Fruit fly (Drosophila melanogaster): ENCODE data around the gene CG15336.

DNA sequence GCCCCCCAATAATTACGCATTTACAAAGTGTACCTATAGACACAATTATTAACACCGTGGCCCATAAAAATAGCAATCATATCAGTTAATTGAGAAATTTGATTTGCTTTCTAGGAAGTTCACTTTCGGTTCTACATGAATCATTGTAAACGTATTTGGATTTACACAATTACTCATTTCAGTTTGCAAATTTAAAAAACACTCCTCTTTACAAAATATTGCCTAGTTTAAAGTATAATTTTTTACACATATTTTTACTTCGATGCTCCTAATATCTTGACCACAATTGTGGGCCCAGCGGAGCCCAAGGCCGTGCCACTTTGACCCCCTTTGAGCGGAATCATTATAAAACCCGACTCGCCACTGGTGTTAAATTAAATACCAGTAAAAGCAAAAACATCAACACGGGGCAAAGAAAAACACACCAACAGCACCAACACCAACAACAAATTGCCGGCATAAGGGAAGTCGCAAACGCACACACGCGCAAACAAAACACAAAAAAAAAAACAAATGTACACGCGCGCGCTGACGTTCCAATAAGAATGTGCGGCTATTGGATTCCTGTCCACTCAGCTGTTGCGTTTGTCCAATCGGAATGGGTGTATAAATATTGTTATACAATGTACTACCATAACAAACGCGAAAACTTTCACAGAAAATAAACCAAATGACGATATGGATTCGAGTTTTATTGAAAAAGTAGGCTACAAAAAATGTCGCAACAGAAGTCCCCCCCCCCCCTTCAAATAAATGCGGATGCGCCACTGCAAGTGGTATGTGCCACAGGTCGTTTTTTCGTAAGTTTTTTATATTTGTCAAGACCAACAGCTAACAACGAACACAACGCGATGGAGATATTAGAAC is 33.0 kb upstream of the CG15336 start:
- TF ChIP-seq psq (optimal IDR thresholded peaks at IDR 0.05), result no peak
- TF ChIP-seq Myc (optimal IDR thresholded peaks at IDR 0.05), result no peak
